Worm (Caenorhabditis elegans) whole organism, L1 larva: ENCODE results near the gene F10D7.5.

ENCODE experiments used
- egl-27 ChIP-seq, 2 experiments: fragments of 150-350 bp in 1 of 2; sonication (generic microtip); optimal IDR thresholded peaks; 3 replicates each; lab custom pipeline; 2017 to 2018; ENCODE audit warnings: missing biosample characterization in 2 of 2, missing genetic modification characterization in 2 of 2, missing genetic modification reagents in 2 of 2
- elt-2 ChIP-seq: sonication (generic microtip); optimal IDR thresholded peaks from 2 replicates; lab custom pipeline; 2016; ENCODE audit warnings: missing genetic modification characterization, mild to moderate bottlenecking, inconsistent platforms, missing compliant biosample characterization, missing genetic modification reagents

DNA sequence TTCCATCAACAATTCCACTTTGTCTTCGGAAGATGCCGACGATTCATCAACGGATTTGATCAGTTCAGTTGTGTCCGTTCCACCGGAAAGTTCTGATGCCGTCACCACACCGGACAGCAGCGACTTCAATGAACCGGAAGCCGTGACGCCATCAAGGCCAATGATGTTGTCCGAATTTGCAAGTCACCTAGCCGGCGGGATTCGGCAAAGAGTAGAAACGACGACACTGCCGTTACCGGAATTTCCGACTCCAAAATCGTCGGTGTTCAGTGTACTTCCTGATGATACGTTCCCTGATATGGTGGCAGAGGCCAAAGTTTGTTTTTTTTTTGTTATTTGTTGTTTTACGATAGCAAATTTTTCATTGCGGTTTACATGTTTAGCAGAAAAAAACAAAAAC, 27.9 kb downstream of the F10D7.5 start:
- no peak for TF ChIP-seq elt-2
- no peak for TF ChIP-seq egl-27 (tag; optimal IDR thresholded peaks at IDR 0.05; lab: Kevin White, UChicago)
